Worm (Caenorhabditis elegans): ENCODE results near the gene sars-2.
"Not testable (repeated sequence)": the region's sequence is repeated elsewhere in the genome, so short reads cannot be mapped to it uniquely, and the experiment has no call there.

sars-2 gene

DNA sequence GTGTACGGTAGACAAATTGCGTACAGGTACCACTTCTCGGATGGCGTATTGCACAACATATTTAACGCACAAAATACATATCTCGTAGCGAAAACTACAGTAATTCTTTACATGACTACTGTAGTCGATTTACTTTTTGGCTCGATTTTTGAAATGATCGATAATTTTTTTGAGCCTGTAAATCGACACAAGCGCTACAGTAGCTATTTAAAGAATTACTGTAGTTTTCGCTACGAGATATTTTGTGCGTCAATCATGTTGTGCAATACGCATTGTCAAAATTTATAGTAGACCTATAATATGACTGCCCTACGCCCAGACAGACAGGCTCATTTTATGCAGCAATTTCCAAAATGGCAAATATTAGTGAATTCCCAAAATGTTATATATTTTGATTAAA is 9.3 kb upstream of the sars-2 start, which contains the start of gene W03B1.5:
Gene W03B1.5, plus strand, starts transcription at position 301 of the 400 bp plus-strand sequence.
- TF ChIP-seq nhr-76 (tag; optimal IDR thresholded peaks at IDR 0.05); mls-2 (tag; optimal IDR thresholded peaks at IDR 0.05); bed-3 (GFP tag; optimal IDR thresholded peaks at IDR 0.05): not testable (repeated sequence)

DNA sequence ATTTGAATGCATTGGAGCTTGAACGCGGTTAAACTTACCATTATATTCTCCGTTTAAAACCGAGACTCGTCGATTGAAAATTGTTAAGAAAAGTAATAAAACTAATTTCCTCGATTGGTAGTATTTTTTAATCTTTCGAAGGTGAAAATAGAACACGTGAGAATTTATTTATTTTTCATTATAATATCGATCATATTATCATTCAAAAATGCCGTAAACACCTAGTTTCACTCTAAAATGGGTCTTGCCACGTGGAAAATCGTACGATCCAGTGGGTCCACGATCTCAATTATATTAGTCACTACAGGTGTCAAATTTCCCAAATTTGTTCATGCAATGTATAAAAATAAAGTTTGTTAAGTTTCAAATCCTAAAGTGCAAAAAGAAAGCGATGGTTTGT is 557 bp upstream of the sars-2 start, which contains the start of gene W03B1.9:
Gene W03B1.9, minus strand, starts transcription at position 101 of the 400 bp plus-strand sequence.
- TF ChIP-seq ces-1 (GFP tag; optimal IDR thresholded peaks at IDR 0.05) (no peak), nhr-2 (tag; optimal IDR thresholded peaks at IDR 0.05) (no peak), ceh-83 (GFP tag; optimal IDR thresholded peaks at IDR 0.05) (no peak), mab-5 (tag; optimal IDR thresholded peaks at IDR 0.05) (no peak), ham-2 (GFP tag; optimal IDR thresholded peaks at IDR 0.05) (no peak), elt-3 (tag; optimal IDR thresholded peaks at IDR 0.05) (no peak), nhr-237 (tag; optimal IDR thresholded peaks at IDR 0.05) (no peak), flh-1 (GFP tag; optimal IDR thresholded peaks at IDR 0.05) (no peak), snpc-4 (tag; optimal IDR thresholded peaks at IDR 0.05) (no peak), elt-1 (tag; optimal IDR thresholded peaks at IDR 0.05; ENCODE audit: borderline replicate concordance, insufficient read depth) (no peak), ztf-11 (tag; optimal IDR thresholded peaks at IDR 0.05) (no peak), mls-2 (tag; optimal IDR thresholded peaks at IDR 0.05) (no peak), hlh-1 (tag; optimal IDR thresholded peaks at IDR 0.05) (no peak), ceh-39 (tag; optimal IDR thresholded peaks at IDR 0.05) (no peak)

DNA sequence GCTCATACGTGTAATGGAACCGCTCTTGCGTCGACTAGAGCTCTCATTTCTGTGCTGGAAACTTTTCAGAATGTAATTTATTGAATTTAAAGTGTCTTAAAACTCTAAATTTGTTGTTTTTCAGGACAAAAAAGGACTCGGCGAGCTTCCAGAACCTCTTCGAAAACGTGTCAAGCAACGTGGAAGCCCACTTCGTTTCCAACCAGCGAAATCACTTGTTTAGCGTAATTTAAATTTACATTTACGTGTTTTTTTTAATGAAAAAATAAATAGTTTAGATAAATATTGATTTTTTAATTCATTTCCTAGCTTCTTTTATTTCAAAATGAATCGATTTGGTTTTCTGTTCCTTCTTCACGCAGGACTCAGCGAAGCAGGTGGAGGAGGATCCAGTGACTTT is 2.2 kb downstream of the sars-2 start, which contains the start of gene F55F10.3:
Gene F55F10.3, plus strand, starts transcription at position 301 of the 400 bp plus-strand sequence.
- TF ChIP-seq elt-3 (tag; optimal IDR thresholded peaks at IDR 0.05) (no peak), mls-2 (tag; optimal IDR thresholded peaks at IDR 0.05) (no peak), sptf-1 (tag; optimal IDR thresholded peaks at IDR 0.05) (no peak), unc-39 (tag; optimal IDR thresholded peaks at IDR 0.05) (no peak), lin-13 (tag; optimal IDR thresholded peaks at IDR 0.05) (no peak), nhr-28 (tag; optimal IDR thresholded peaks at IDR 0.05) (no peak), hlh-1 (tag; optimal IDR thresholded peaks at IDR 0.05) (no peak), snpc-4 (tag; optimal IDR thresholded peaks at IDR 0.05) (no peak), ceh-83 (GFP tag; optimal IDR thresholded peaks at IDR 0.05) (no peak), M03D4.4 (tag; optimal IDR thresholded peaks at IDR 0.05) (no peak)

- TF ChIP-seq drap-1 (GFP tag; optimal IDR thresholded peaks at IDR 0.05) (no peak), M03D4.4 (tag; optimal IDR thresholded peaks at IDR 0.05) (no peak), unc-62 (GFP tag; optimal IDR thresholded peaks at IDR 0.05) (no peak), mep-1 (tag; optimal IDR thresholded peaks at IDR 0.05) (peak; percentile 53)
Measured at ce11 chrIV:4360497-4360896, 3.1 kb downstream of the sars-2 start, which contains the start of gene F55F10.1. F55F10.1 (plus strand) TSS chrIV:4360837.

- TF ChIP-seq unc-39 (tag; optimal IDR thresholded peaks at IDR 0.05) (no peak), mls-2 (tag; optimal IDR thresholded peaks at IDR 0.05) (no peak), lin-32 (GFP tag; optimal IDR thresholded peaks at IDR 0.05) (no peak), mab-5 (tag; optimal IDR thresholded peaks at IDR 0.05) (no peak), nhr-76 (tag; optimal IDR thresholded peaks at IDR 0.05) (no peak), unc-120 (tag; optimal IDR thresholded peaks at IDR 0.05; ENCODE audit: poor library complexity, severe bottlenecking) (no peak), elt-1 (tag; optimal IDR thresholded peaks at IDR 0.05; ENCODE audit: borderline replicate concordance, insufficient read depth) (no peak), lsy-2 (tag; optimal IDR thresholded peaks at IDR 0.05) (no peak), zip-8 (tag; optimal IDR thresholded peaks at IDR 0.05) (no peak), elt-3 (tag; optimal IDR thresholded peaks at IDR 0.05) (no peak), flh-1 (GFP tag; optimal IDR thresholded peaks at IDR 0.05) (no peak), snpc-4 (tag; optimal IDR thresholded peaks at IDR 0.05) (no peak), blmp-1 (tag; optimal IDR thresholded peaks at IDR 0.05) (no peak), tbx-8 (GFP tag; optimal IDR thresholded peaks at IDR 0.05) (no peak), lin-13 (tag; optimal IDR thresholded peaks at IDR 0.05) (no peak)
Measured at ce11 chrIV:4369116-4369515, 11.7 kb downstream of the sars-2 start.

- TF ChIP-seq nhr-28 (tag; optimal IDR thresholded peaks at IDR 0.05) (no peak), mls-2 (tag; optimal IDR thresholded peaks at IDR 0.05) (no peak), ces-1 (GFP tag; optimal IDR thresholded peaks at IDR 0.05) (no peak), cnd-1 (tag; optimal IDR thresholded peaks at IDR 0.05) (no peak), ztf-11 (tag; optimal IDR thresholded peaks at IDR 0.05) (no peak), drap-1 (GFP tag; optimal IDR thresholded peaks at IDR 0.05) (no peak), ceh-43 (GFP tag; optimal IDR thresholded peaks at IDR 0.05) (no peak), ceh-39 (tag; optimal IDR thresholded peaks at IDR 0.05) (no peak), lin-13 (tag; optimal IDR thresholded peaks at IDR 0.05) (no peak), zip-8 (tag; optimal IDR thresholded peaks at IDR 0.05) (no peak), lin-32 (GFP tag; optimal IDR thresholded peaks at IDR 0.05) (no peak), nhr-237 (tag; optimal IDR thresholded peaks at IDR 0.05) (no peak), snpc-4 (tag; optimal IDR thresholded peaks at IDR 0.05) (no peak), elt-1 (tag; optimal IDR thresholded peaks at IDR 0.05; ENCODE audit: borderline replicate concordance, insufficient read depth) (no peak)
Measured at ce11 chrIV:4386351-4386750, 28.9 kb downstream of the sars-2 start, which contains the start of gene tald-1. tald-1 (plus strand) TSS chrIV:4386651.
